Fruit fly (Drosophila melanogaster): Measurements from ENCODE around the gene CG34241.
A peak's percentile ranks its signal among the peaks of the same experiment; 100 is the strongest.

Gene CG34241

dm6 chr3L:12082521-12082841, 45.3 kb upstream of the CG34241 start:
- TF ChIP-seq rgr (GFP tag; optimal IDR thresholded peaks at IDR 0.05), result no peak
- no peak for TF ChIP-seq Sp1 (GFP tag; optimal IDR thresholded peaks at IDR 0.05)
- no peak for TF ChIP-seq dl (GFP tag; optimal IDR thresholded peaks at IDR 0.05; ENCODE audit: insufficient read depth in 1 of 2, partially characterized antibody in 2 of 2)
- no peak for TF ChIP-seq Rel (GFP tag; optimal IDR thresholded peaks at IDR 0.05)
- no peak for TF ChIP-seq Rel (tag; optimal IDR thresholded peaks at IDR 0.05)
- no peak for TF ChIP-seq br (GFP tag; optimal IDR thresholded peaks at IDR 0.05)
- TF ChIP-seq Hr78 (GFP tag; optimal IDR thresholded peaks at IDR 0.05), result no peak
- no peak for TF ChIP-seq sv (GFP tag; optimal IDR thresholded peaks at IDR 0.05)
- no peak for TF ChIP-seq Mio (GFP tag; optimal IDR thresholded peaks at IDR 0.05)
- TF ChIP-seq usp (GFP tag; optimal IDR thresholded peaks at IDR 0.05), result no peak
- TF ChIP-seq dmrt93B (GFP tag; optimal IDR thresholded peaks at IDR 0.05), result no peak
- TF ChIP-seq N (GFP tag; optimal IDR thresholded peaks at IDR 0.05), result no peak
- TF ChIP-seq sage (GFP tag; optimal IDR thresholded peaks at IDR 0.05), result no peak
- TF ChIP-seq HLH106 (tag; optimal IDR thresholded peaks at IDR 0.05), result no peak
- TF ChIP-seq CG32264 (GFP tag; optimal IDR thresholded peaks at IDR 0.05), result no peak
- no peak for TF ChIP-seq OdsH (GFP tag; optimal IDR thresholded peaks at IDR 0.05)
- no peak for TF ChIP-seq Jra (GFP tag; optimal IDR thresholded peaks at IDR 0.05)
- TF ChIP-seq Dif (GFP tag; optimal IDR thresholded peaks at IDR 0.05; ENCODE audit: partially characterized antibody), result no peak
- TF ChIP-seq Hnf4 (GFP tag; optimal IDR thresholded peaks at IDR 0.05), result no peak

dm6 chr3L:12083092-12083680, 44.6 kb upstream of the CG34241 start:
- no peak for TF ChIP-seq Vsx2 (GFP tag; optimal IDR thresholded peaks at IDR 0.05; ENCODE audit: partially characterized antibody)
- no peak for TF ChIP-seq CrebA (GFP tag; optimal IDR thresholded peaks at IDR 0.05; ENCODE audit: borderline replicate concordance)
- no peak for TF ChIP-seq dsf (GFP tag; optimal IDR thresholded peaks at IDR 0.05; ENCODE audit: borderline replicate concordance)
- TF ChIP-seq lola (GFP tag; optimal IDR thresholded peaks at IDR 0.05), result no peak
- TF ChIP-seq CG9705 (GFP tag; optimal IDR thresholded peaks at IDR 0.05), result no peak
- no peak for TF ChIP-seq Sp1 (GFP tag; optimal IDR thresholded peaks at IDR 0.05)
- TF ChIP-seq Abd-B (GFP tag; optimal IDR thresholded peaks at IDR 0.05), result no peak
- no peak for TF ChIP-seq dmrt93B (GFP tag; optimal IDR thresholded peaks at IDR 0.05)
- no peak for TF ChIP-seq sage (GFP tag; optimal IDR thresholded peaks at IDR 0.05)
- no peak for TF ChIP-seq jim (GFP tag; optimal IDR thresholded peaks at IDR 0.05)
- TF ChIP-seq woc (GFP tag; optimal IDR thresholded peaks at IDR 0.05), result no peak
- TF ChIP-seq fru (GFP tag; optimal IDR thresholded peaks at IDR 0.05), result no peak

dm6 chr3L:12083861-12084260, 43.9 kb upstream of the CG34241 start:
- TF ChIP-seq Hnf4 (GFP tag; optimal IDR thresholded peaks at IDR 0.05) (peak; percentile 17), lola (GFP tag; optimal IDR thresholded peaks at IDR 0.05) (no peak), dl (GFP tag; optimal IDR thresholded peaks at IDR 0.05; ENCODE audit: insufficient read depth in 1 of 2, partially characterized antibody in 2 of 2) (no peak), Mio (GFP tag; optimal IDR thresholded peaks at IDR 0.05) (no peak), brk (GFP tag; optimal IDR thresholded peaks at IDR 0.05) (no peak), N (GFP tag; optimal IDR thresholded peaks at IDR 0.05) (no peak), tai (GFP tag; optimal IDR thresholded peaks at IDR 0.05) (no peak), dsf (GFP tag; optimal IDR thresholded peaks at IDR 0.05; ENCODE audit: borderline replicate concordance) (no peak), Rel (GFP tag; optimal IDR thresholded peaks at IDR 0.05) (no peak), Rel (tag; optimal IDR thresholded peaks at IDR 0.05) (no peak), OdsH (GFP tag; optimal IDR thresholded peaks at IDR 0.05) (peak; percentile 30), HLH106 (tag; optimal IDR thresholded peaks at IDR 0.05) (peak; percentile 3), ey (GFP tag; optimal IDR thresholded peaks at IDR 0.05) (no peak), sv (GFP tag; optimal IDR thresholded peaks at IDR 0.05) (no peak), CG9705 (GFP tag; optimal IDR thresholded peaks at IDR 0.05) (no peak), Vsx2 (GFP tag; optimal IDR thresholded peaks at IDR 0.05; ENCODE audit: partially characterized antibody) (no peak), fru (GFP tag; optimal IDR thresholded peaks at IDR 0.05) (no peak), CrebA (GFP tag; optimal IDR thresholded peaks at IDR 0.05; ENCODE audit: borderline replicate concordance) (no peak), sage (GFP tag; optimal IDR thresholded peaks at IDR 0.05) (no peak), Dfd (GFP tag; optimal IDR thresholded peaks at IDR 0.05) (no peak), br (GFP tag; optimal IDR thresholded peaks at IDR 0.05) (peak; percentile 1), jim (GFP tag; optimal IDR thresholded peaks at IDR 0.05) (no peak), Abd-B (GFP tag; optimal IDR thresholded peaks at IDR 0.05) (no peak), Myc (optimal IDR thresholded peaks at IDR 0.05) (no peak), Hr83 (GFP tag; optimal IDR thresholded peaks at IDR 0.05; ENCODE audit: poor library complexity, severe bottlenecking) (peak; percentile 57), Dif (GFP tag; optimal IDR thresholded peaks at IDR 0.05; ENCODE audit: partially characterized antibody) (no peak), foxo (GFP tag; optimal IDR thresholded peaks at IDR 0.05) (peak in 1 of 2 experiments; percentile 41), psq (GFP tag; optimal IDR thresholded peaks at IDR 0.05) (no peak), rgr (GFP tag; optimal IDR thresholded peaks at IDR 0.05) (peak; percentile 69), CG32264 (GFP tag; optimal IDR thresholded peaks at IDR 0.05) (no peak), Jra (GFP tag; optimal IDR thresholded peaks at IDR 0.05) (no peak), dmrt93B (GFP tag; optimal IDR thresholded peaks at IDR 0.05) (no peak), usp (GFP tag; optimal IDR thresholded peaks at IDR 0.05) (no peak), h (GFP tag; optimal IDR thresholded peaks at IDR 0.05) (peak; percentile 37), Hr78 (GFP tag; optimal IDR thresholded peaks at IDR 0.05) (no peak), pan (optimal IDR thresholded peaks at IDR 0.05) (no peak), GATAd (GFP tag; optimal IDR thresholded peaks at IDR 0.05) (no peak), woc (GFP tag; optimal IDR thresholded peaks at IDR 0.05) (no peak), Sp1 (GFP tag; optimal IDR thresholded peaks at IDR 0.05) (peak; percentile 22)

Data from whole organism, wandering third instar larva.